Worm (Caenorhabditis elegans) whole organism, L4/young adult: ENCODE data around the gene daf-11.

ENCODE experiments used
- dao-5 ChIP-seq: sonication (generic microtip); optimal IDR thresholded peaks from 2 replicates; lab custom pipeline; 2016; ENCODE audit warnings: missing genotype, missing genetic modification characterization, moderate library complexity, missing compliant biosample characterization
- him-1 ChIP-seq: sonication (generic microtip); optimal IDR thresholded peaks from 2 replicates; lab custom pipeline; 2016; ENCODE audit warnings: missing genotype, missing genetic modification reagents, missing genetic modification characterization, missing compliant biosample characterization

- TF ChIP-seq him-1 (tag; lab: Kevin White, UChicago) (no peak), dao-5 (tag; lab: Kevin White, UChicago) (no peak)
These were observed 39.0 kb downstream of the daf-11 start, which contains the start of gene W05E10.2 for ce11 chrV:11686877-11687276.
